Worm (Caenorhabditis elegans) whole organism, late embryonic: ENCODE results near the gene cyp-25A3.

ENCODE experiments used
- C08G9.2 ChIP-seq: sonication (generic microtip); optimal IDR thresholded peaks from 2 replicates; lab custom pipeline; 2016; ENCODE audit warnings: mild to moderate bottlenecking, missing genetic modification characterization, moderate library complexity, missing compliant biosample characterization
- F13H6.1 ChIP-seq: sonication (generic microtip); optimal IDR thresholded peaks from 2 replicates; lab custom pipeline; 2016; ENCODE audit warnings: missing genetic modification characterization, missing compliant biosample characterization
- ahr-1 ChIP-seq: sonication (generic microtip); optimal IDR thresholded peaks from 2 replicates; lab custom pipeline; 2016; ENCODE audit warnings: missing genetic modification characterization, missing compliant biosample characterization
- ama-1 ChIP-seq: fragments of 150-350 bp; optimal IDR thresholded peaks from 2 replicates; lab custom pipeline; 2014
- ceh-14 ChIP-seq: sonication (generic microtip); optimal IDR thresholded peaks from 2 replicates; lab custom pipeline; 2016; ENCODE audit warnings: missing genotype, missing genetic modification characterization, missing compliant biosample characterization
- ceh-18 ChIP-seq: sonication (generic microtip); optimal IDR thresholded peaks from 2 replicates; lab custom pipeline; 2016; ENCODE audit warnings: missing genetic modification characterization, missing compliant biosample characterization
- ceh-19 ChIP-seq: fragments of 200-800 bp; sonication (Bioruptor generic); optimal IDR thresholded peaks from 2 replicates; lab custom pipeline; 2018; ENCODE audit warnings: mild to moderate bottlenecking, missing genetic modification characterization, missing compliant biosample characterization
- ceh-2 ChIP-seq: sonication (generic microtip); optimal IDR thresholded peaks from 2 replicates; lab custom pipeline; 2016; ENCODE audit warnings: missing genotype, missing genetic modification characterization, missing compliant biosample characterization
- ceh-30 ChIP-seq: fragments of 150-350 bp; optimal IDR thresholded peaks from 2 replicates; lab custom pipeline; 2014; ENCODE audit warnings: missing biosample characterization, missing genetic modification characterization
- ceh-31 ChIP-seq: sonication (generic microtip); optimal IDR thresholded peaks from 2 replicates; lab custom pipeline; 2016; ENCODE audit warnings: missing genetic modification characterization, missing compliant biosample characterization
- ceh-34 ChIP-seq: sonication (generic microtip); optimal IDR thresholded peaks from 2 replicates; lab custom pipeline; 2016; ENCODE audit warnings: mild to moderate bottlenecking, missing genetic modification characterization, missing compliant biosample characterization
- ceh-45 ChIP-seq: fragments of 200-800 bp; sonication (Bioruptor generic); IDR thresholded peaks from 2 replicates; pipeline ENCODE4 v1.3.6; 2022; ENCODE audit warnings: missing genetic modification reagents, missing genetic modification characterization, missing compliant biosample characterization
- ceh-48 ChIP-seq: sonication (generic microtip); optimal IDR thresholded peaks from 2 replicates; lab custom pipeline; 2016; ENCODE audit warnings: missing genetic modification characterization, inconsistent platforms, missing compliant biosample characterization
- ceh-6 ChIP-seq: fragments of 200-800 bp; sonication (Bioruptor generic); optimal IDR thresholded peaks from 2 replicates; lab custom pipeline; 2018; ENCODE audit warnings: mild to moderate bottlenecking, missing genetic modification characterization, missing compliant biosample characterization
- che-1 ChIP-seq: sonication (generic microtip); optimal IDR thresholded peaks from 2 replicates; lab custom pipeline; 2016; ENCODE audit warnings: mild to moderate bottlenecking, missing genetic modification characterization, missing compliant biosample characterization
- dmd-4 ChIP-seq: sonication (generic microtip); optimal IDR thresholded peaks from 2 replicates; lab custom pipeline; 2016; ENCODE audit warnings: borderline replicate concordance, missing genetic modification characterization, missing compliant biosample characterization
- dve-1 ChIP-seq: sonication (generic microtip); optimal IDR thresholded peaks from 2 replicates; lab custom pipeline; 2017; ENCODE audit warnings: antibody characterized with exemption, mild to moderate bottlenecking, missing genetic modification characterization, missing compliant biosample characterization
- elt-2 ChIP-seq: sonication (generic microtip); optimal IDR thresholded peaks from 2 replicates; lab custom pipeline; 2016; ENCODE audit warnings: missing genetic modification reagents, missing genetic modification characterization, missing compliant biosample characterization
- elt-4 ChIP-seq: sonication (generic microtip); optimal IDR thresholded peaks from 2 replicates; lab custom pipeline; 2016; ENCODE audit warnings: missing genetic modification characterization, missing compliant biosample characterization
- eyg-1 ChIP-seq: sonication (generic microtip); optimal IDR thresholded peaks from 2 replicates; lab custom pipeline; 2016; ENCODE audit warnings: missing genotype, missing genetic modification characterization, missing compliant biosample characterization
- fax-1 ChIP-seq: sonication (generic microtip); optimal IDR thresholded peaks from 2 replicates; lab custom pipeline; 2016; ENCODE audit warnings: missing genotype, missing genetic modification characterization, missing compliant biosample characterization
- fkh-6 ChIP-seq: sonication (generic microtip); optimal IDR thresholded peaks from 2 replicates; lab custom pipeline; 2016; ENCODE audit warnings: missing genetic modification characterization, missing compliant biosample characterization
- hlh-30 ChIP-seq: sonication (generic microtip); optimal IDR thresholded peaks from 2 replicates; lab custom pipeline; 2017; ENCODE audit warnings: antibody characterized with exemption, missing genetic modification characterization, missing compliant biosample characterization; ENCODE audit not compliant: insufficient read depth
- hlh-8 ChIP-seq: sonication (generic microtip); optimal IDR thresholded peaks from 2 replicates; lab custom pipeline; 2016; ENCODE audit warnings: missing genotype, missing genetic modification characterization, missing compliant biosample characterization
- lim-6 ChIP-seq: sonication (generic microtip); optimal IDR thresholded peaks from 2 replicates; lab custom pipeline; 2016; ENCODE audit warnings: missing genetic modification characterization, missing compliant biosample characterization
- madf-2 ChIP-seq: sonication (generic microtip); optimal IDR thresholded peaks from 2 replicates; lab custom pipeline; 2017; ENCODE audit warnings: missing genetic modification characterization, missing compliant biosample characterization
- nhr-232 ChIP-seq: sonication (generic microtip); optimal IDR thresholded peaks from 2 replicates; lab custom pipeline; 2016; ENCODE audit warnings: missing genetic modification characterization, missing compliant biosample characterization
- npax-4 ChIP-seq: sonication (generic microtip); optimal IDR thresholded peaks from 2 replicates; lab custom pipeline; 2016; ENCODE audit warnings: missing genetic modification characterization, missing compliant biosample characterization
- odd-2 ChIP-seq: sonication (generic microtip); optimal IDR thresholded peaks from 2 replicates; lab custom pipeline; 2017; ENCODE audit warnings: antibody characterized with exemption, mild to moderate bottlenecking, missing genetic modification characterization, missing compliant biosample characterization
- pag-3 ChIP-seq: sonication (generic microtip); optimal IDR thresholded peaks from 2 replicates; lab custom pipeline; 2016; ENCODE audit warnings: missing compliant biosample characterization, missing genetic modification characterization, borderline replicate concordance
- pat-9 ChIP-seq: fragments of 200-800 bp; sonication (Bioruptor generic); optimal IDR thresholded peaks from 2 replicates; lab custom pipeline; 2018; ENCODE audit warnings: mild to moderate bottlenecking, missing genetic modification characterization, moderate library complexity, missing compliant biosample characterization
- pqm-1 ChIP-seq: sonication (generic microtip); optimal IDR thresholded peaks from 2 replicates; lab custom pipeline; 2016; ENCODE audit warnings: missing genetic modification characterization, missing compliant biosample characterization
- pros-1 ChIP-seq: fragments of 150-350 bp; optimal IDR thresholded peaks from 2 replicates; lab custom pipeline; 2014; ENCODE audit warnings: missing biosample characterization, missing genetic modification reagents, missing genetic modification characterization
- ref-2 ChIP-seq: sonication (generic microtip); optimal IDR thresholded peaks from 2 replicates; lab custom pipeline; 2016; ENCODE audit warnings: missing genetic modification characterization, missing compliant biosample characterization
- rnt-1 ChIP-seq: sonication (generic microtip); optimal IDR thresholded peaks from 2 replicates; lab custom pipeline; 2016; ENCODE audit warnings: missing genetic modification characterization, missing compliant biosample characterization
- sdc-2 ChIP-seq: sonication (generic microtip); optimal IDR thresholded peaks from 2 replicates; lab custom pipeline; 2016; ENCODE audit warnings: missing genotype, missing genetic modification characterization, missing compliant biosample characterization
- sox-2 ChIP-seq: fragments of 200-800 bp; sonication (Bioruptor generic); IDR thresholded peaks from 2 replicates; pipeline ENCODE4 v1.3.6; 2022; ENCODE audit warnings: missing genetic modification reagents, missing genetic modification characterization, missing compliant biosample characterization
- syd-9 ChIP-seq: sonication (generic microtip); optimal IDR thresholded peaks from 2 replicates; lab custom pipeline; 2016; ENCODE audit warnings: mild to moderate bottlenecking, missing genetic modification characterization, moderate library complexity, missing compliant biosample characterization
- tbx-7 ChIP-seq: sonication (generic microtip); optimal IDR thresholded peaks from 2 replicates; lab custom pipeline; 2016; ENCODE audit warnings: missing genotype, missing genetic modification characterization, missing compliant biosample characterization
- ttx-3 ChIP-seq: sonication (generic microtip); optimal IDR thresholded peaks from 2 replicates; lab custom pipeline; 2016; ENCODE audit warnings: missing genetic modification reagents, missing genetic modification characterization, missing compliant biosample characterization
- unc-3 ChIP-seq, 2 experiments: fragments of 200-800 bp in 1 of 2; sonication (Bioruptor generic) in 1 of 2; sonication (generic microtip) in 1 of 2; conservative IDR thresholded peaks in 1 of 2; optimal IDR thresholded peaks in 1 of 2; 2 replicates each; pipeline versions ENCODE4 v1.3.6 to Lab custom; 2016 to 2022; ENCODE audit warnings: missing compliant biosample characterization in 2 of 2, missing genetic modification characterization in 2 of 2, missing genetic modification reagents in 1 of 2
- unc-42 ChIP-seq: sonication (generic microtip); optimal IDR thresholded peaks from 2 replicates; lab custom pipeline; 2016; ENCODE audit warnings: missing genotype, missing genetic modification characterization, missing compliant biosample characterization
- unc-55 ChIP-seq: sonication (generic microtip); optimal IDR thresholded peaks from 2 replicates; lab custom pipeline; 2017; ENCODE audit warnings: missing biosample characterization, missing genetic modification reagents, missing genetic modification characterization
- unc-86 ChIP-seq: sonication (generic microtip); optimal IDR thresholded peaks from 2 replicates; lab custom pipeline; 2016; ENCODE audit warnings: missing genetic modification characterization, missing compliant biosample characterization
- ztf-16 ChIP-seq: sonication (generic microtip); optimal IDR thresholded peaks from 2 replicates; lab custom pipeline; 2017; ENCODE audit warnings: missing genetic modification characterization, missing compliant biosample characterization

cyp-25A3 gene

DNA sequence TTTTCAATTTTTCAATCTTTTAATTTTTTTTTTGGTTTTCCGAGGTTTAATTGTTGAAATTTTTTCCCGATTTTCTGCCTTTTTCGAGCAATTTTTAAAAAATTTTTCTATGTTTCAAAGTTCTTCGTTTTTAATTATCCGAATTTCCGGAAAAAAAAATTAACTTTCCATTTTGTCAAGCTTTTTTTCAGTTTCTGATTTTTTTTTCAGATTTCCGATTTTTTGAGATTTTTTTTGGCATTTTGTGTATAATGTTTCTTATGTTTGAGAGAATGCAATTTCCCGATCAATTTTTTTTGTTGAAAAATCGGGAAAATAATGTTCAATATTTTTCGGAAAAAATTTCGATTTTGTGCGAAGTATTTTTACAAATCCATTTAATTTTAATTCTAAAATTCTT is 32.7 kb downstream of the cyp-25A3 start:
- TF ChIP-seq ceh-19 (GFP tag; lab: Kevin White, UChicago) (no peak), fax-1 (tag; lab: Kevin White, UChicago) (no peak), ceh-48 (tag; lab: Kevin White, UChicago) (no peak)

ce11 chrIII:3804422-3804821 is 35.1 kb downstream of the cyp-25A3 start, which contains the start of gene xbx-5:
TSS of gene xbx-5 (minus strand) at chrIII:3804477.
- TF ChIP-seq ttx-3 (tag; lab: Kevin White, UChicago), result no peak
- no peak for TF ChIP-seq F13H6.1 (tag; lab: Kevin White, UChicago)
- no peak for TF ChIP-seq che-1 (tag; lab: Kevin White, UChicago)
- TF ChIP-seq ceh-6 (GFP tag; lab: Kevin White, UChicago), result no peak
- no peak for TF ChIP-seq ceh-18 (tag; lab: Kevin White, UChicago)
- TF ChIP-seq dmd-4 (tag; lab: Kevin White, UChicago), result no peak

- no peak for TF ChIP-seq dve-1 (tag; lab: Kevin White, UChicago)
These were observed 36.4 kb downstream of the cyp-25A3 start for ce11 chrIII:3803113-3803512.

DNA sequence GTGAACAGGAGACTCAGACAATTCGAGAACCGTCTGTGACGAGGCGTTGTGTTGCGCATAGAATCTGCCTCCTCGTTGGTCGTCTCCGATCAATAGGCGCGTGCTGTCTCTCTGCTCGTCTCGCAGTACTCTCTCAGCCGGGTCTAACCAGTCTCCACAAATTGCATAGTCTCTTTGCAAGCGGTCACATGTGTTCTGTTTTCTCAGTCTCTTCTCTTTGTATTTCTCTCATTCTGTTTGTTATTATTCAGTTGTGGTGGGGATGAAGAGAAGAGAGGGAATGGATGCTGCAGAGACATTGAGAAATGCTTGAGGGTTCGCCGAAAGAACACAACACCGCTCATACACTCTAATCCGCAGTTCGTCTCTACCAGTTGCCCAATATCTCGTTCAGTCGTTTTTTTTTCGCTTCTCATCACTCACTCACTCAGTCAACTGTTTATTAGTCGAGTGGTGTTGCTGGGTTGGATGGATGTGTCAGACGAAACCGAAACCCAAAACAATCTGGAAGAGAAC is 38.1 kb downstream of the cyp-25A3 start:
- peak; percentile 13 for TF ChIP-seq pqm-1 (tag; lab: Kevin White, UChicago)
- TF ChIP-seq syd-9 (tag; lab: Kevin White, UChicago), result peak; percentile 51
- TF ChIP-seq dmd-4 (tag; lab: Kevin White, UChicago), result peak; percentile 81
- no peak for TF ChIP-seq odd-2
- TF ChIP-seq ztf-16, result no peak
- peak; percentile 96 for TF ChIP-seq rnt-1
- TF ChIP-seq fkh-6 (tag; lab: Kevin White, UChicago), result no peak
- TF ChIP-seq ceh-19 (GFP tag; lab: Kevin White, UChicago), result no peak
- TF ChIP-seq elt-4 (tag; lab: Kevin White, UChicago), result no peak
- no peak for TF ChIP-seq madf-2 (tag; lab: Kevin White, UChicago)
- no peak for TF ChIP-seq elt-2 (tag; lab: Kevin White, UChicago)
- no peak for TF ChIP-seq che-1 (tag; lab: Kevin White, UChicago)
- peak; percentile 38 for TF ChIP-seq sox-2
- no peak for TF ChIP-seq pag-3 (tag; lab: Kevin White, UChicago)
- TF ChIP-seq C08G9.2 (tag; lab: Kevin White, UChicago), result peak; percentile 41
- TF ChIP-seq ceh-14, result peak; percentile 31
- peak; percentile 92 for TF ChIP-seq ceh-31
- peak; percentile 93 for TF ChIP-seq ceh-34
- TF ChIP-seq unc-3 (GFP tag; conservative IDR thresholded peaks at IDR 0.05; lab: Robert Waterston, UW), result no peak
- no peak for TF ChIP-seq unc-3 (tag; optimal IDR thresholded peaks at IDR 0.05; lab: Kevin White, UChicago)
- no peak for TF ChIP-seq ceh-45 (GFP tag; lab: Robert Waterston, UW)
- peak; percentile 91 for TF ChIP-seq dve-1 (tag; lab: Kevin White, UChicago)
- peak; percentile 37 for TF ChIP-seq lim-6
- TF ChIP-seq unc-42 (tag; lab: Kevin White, UChicago), result peak; percentile 85
- no peak for TF ChIP-seq ahr-1
- peak; percentile 95 for TF ChIP-seq pros-1
- TF ChIP-seq unc-86, result peak; percentile 62
- peak; percentile 53 for TF ChIP-seq sdc-2 (tag; lab: Kevin White, UChicago)
- TF ChIP-seq ama-1 (lab: Kevin White, UChicago), result peak; percentile 30
- peak; percentile 85 for TF ChIP-seq F13H6.1 (tag; lab: Kevin White, UChicago)
- no peak for TF ChIP-seq eyg-1 (tag; lab: Kevin White, UChicago)
- TF ChIP-seq tbx-7 (tag; lab: Kevin White, UChicago), result peak; percentile 20
- TF ChIP-seq fax-1 (tag; lab: Kevin White, UChicago), result peak; percentile 18
- no peak for TF ChIP-seq npax-4 (tag; lab: Kevin White, UChicago)
- no peak for TF ChIP-seq nhr-232 (tag; lab: Kevin White, UChicago)
- peak; percentile 100 for TF ChIP-seq hlh-30 (tag; lab: Kevin White, UChicago)
- TF ChIP-seq ceh-30 (tag; lab: Kevin White, UChicago), result peak; percentile 94
- peak; percentile 37 for TF ChIP-seq hlh-8 (tag; lab: Kevin White, UChicago)
- peak; percentile 43 for TF ChIP-seq pat-9
- TF ChIP-seq ceh-2, result peak; percentile 79
- peak; percentile 99 for TF ChIP-seq unc-55 (GFP tag; lab: Kevin White, UChicago)
- TF ChIP-seq ref-2 (tag; lab: Kevin White, UChicago), result peak; percentile 91
